Fruit fly (Drosophila melanogaster) whole organism, embryonic: Measurements from ENCODE around the gene loj.

Source experiments
- Adf1 ChIP-seq: fragments of 200-800 bp; sonication (Bioruptor generic); IDR thresholded peaks from 2 replicates; pipeline ENCODE4 v1.3.6; 2022; ENCODE audit warnings: missing biosample characterization, missing genetic modification characterization
- Aef1 ChIP-seq: fragments of 200-800 bp; sonication (Bioruptor generic); IDR thresholded peaks from 3 replicates; pipeline ENCODE4 v1.3.6; 2022; ENCODE audit warnings: missing biosample characterization, missing genetic modification characterization
- CG10366 ChIP-seq: fragments of 200-800 bp; sonication (Bioruptor generic); IDR thresholded peaks from 2 replicates; pipeline ENCODE4 v1.3.6; 2022; ENCODE audit warnings: missing biosample characterization, missing genetic modification characterization
- CG11085 ChIP-seq: fragments of 200-800 bp; sonication (Bioruptor generic); IDR thresholded peaks from 2 replicates; pipeline ENCODE4 v1.3.6; 2022; ENCODE audit warnings: missing biosample characterization, missing genetic modification characterization
- CG11723 ChIP-seq: fragments of 200-800 bp; sonication (Bioruptor generic); optimal IDR thresholded peaks from 2 replicates; lab custom pipeline; 2017; ENCODE audit warnings: missing biosample characterization, mild to moderate bottlenecking, missing genetic modification characterization
- CG13894 ChIP-seq: fragments of 200-800 bp; sonication (Bioruptor generic); optimal IDR thresholded peaks from 3 replicates; lab custom pipeline; 2018; ENCODE audit warnings: missing biosample characterization, mild to moderate bottlenecking, missing genetic modification characterization, moderate library complexity
- CG15514 ChIP-seq: fragments of 200-800 bp; sonication (Bioruptor generic); optimal IDR thresholded peaks from 3 replicates; lab custom pipeline; 2017; ENCODE audit warnings: missing biosample characterization, missing genetic modification characterization, mild to moderate bottlenecking, moderate library complexity, missing genetic modification reagents
- CG16813 ChIP-seq: fragments of 200-800 bp; sonication (Bioruptor generic); IDR thresholded peaks from 3 replicates; pipeline ENCODE4 v1.3.6; 2022; ENCODE audit warnings: missing biosample characterization, missing genetic modification characterization; ENCODE audit not compliant: partially characterized antibody
- CG16815 ChIP-seq: fragments of 200-800 bp; sonication (Bioruptor generic); optimal IDR thresholded peaks from 3 replicates; lab custom pipeline; 2017; ENCODE audit warnings: missing biosample characterization, mild to moderate bottlenecking, missing genetic modification characterization
- CG18619 ChIP-seq: fragments of 200-800 bp; sonication (Bioruptor generic); optimal IDR thresholded peaks from 3 replicates; lab custom pipeline; 2017; ENCODE audit warnings: missing biosample characterization, mild to moderate bottlenecking, missing genetic modification characterization
- CG2116 ChIP-seq: fragments of 200-800 bp; sonication (Bioruptor generic); optimal IDR thresholded peaks from 3 replicates; lab custom pipeline; 2018; ENCODE audit warnings: missing biosample characterization, mild to moderate bottlenecking, missing genetic modification characterization
- CG2889 ChIP-seq: fragments of 200-800 bp; sonication (Bioruptor generic); IDR thresholded peaks from 3 replicates; pipeline ENCODE4 v1.3.6; 2022; ENCODE audit warnings: missing biosample characterization, missing genetic modification characterization
- CG3847 ChIP-seq: fragments of 200-800 bp; sonication (Bioruptor generic); IDR thresholded peaks from 2 replicates; pipeline ENCODE4 v1.3.6; 2022; ENCODE audit warnings: missing biosample characterization, missing genetic modification characterization
- CG4328 ChIP-seq: fragments of 200-800 bp; sonication (Bioruptor generic); optimal IDR thresholded peaks from 3 replicates; lab custom pipeline; 2017; ENCODE audit warnings: missing biosample characterization, missing genetic modification reagents, missing genetic modification characterization
- CG4854 ChIP-seq: fragments of 200-800 bp; sonication (Bioruptor generic); optimal IDR thresholded peaks from 2 replicates; lab custom pipeline; 2016; ENCODE audit warnings: missing biosample characterization, missing genetic modification characterization, inconsistent platforms
- CG6791 ChIP-seq: fragments of 200-800 bp; sonication (Bioruptor generic); IDR thresholded peaks from 3 replicates; pipeline ENCODE4 v1.3.6; 2022; ENCODE audit warnings: missing biosample characterization, missing genetic modification characterization; ENCODE audit not compliant: partially characterized antibody
- CG9876 ChIP-seq: fragments of 200-800 bp; sonication (Bioruptor generic); optimal IDR thresholded peaks from 2 replicates; lab custom pipeline; 2016; ENCODE audit warnings: missing biosample characterization, missing genetic modification characterization
- D ChIP-seq, 2 experiments: fragments of 200-800 bp in 1 of 2; fragments of >200 bp in 1 of 2; sonication (Bioruptor generic) in 1 of 2; optimal IDR thresholded peaks; 2 replicates in 1 of 2; 3 replicates in 1 of 2; lab custom pipeline; 2017; ENCODE audit warnings: mild to moderate bottlenecking in 1 of 2, missing biosample characterization in 1 of 2, missing genetic modification characterization in 1 of 2, missing genetic modification reagents in 1 of 2
- Dbx ChIP-seq: fragments of 200-800 bp; sonication (Bioruptor generic); IDR thresholded peaks from 3 replicates; pipeline ENCODE4 v1.3.6; 2022; ENCODE audit warnings: missing biosample characterization, missing genetic modification characterization
- Deaf1 ChIP-seq: fragments of 200-800 bp; optimal IDR thresholded peaks from 3 replicates; lab custom pipeline; 2019; ENCODE audit warnings: missing biosample characterization, mild to moderate bottlenecking, missing genetic modification characterization, moderate library complexity
- Hand ChIP-seq: fragments of 200-800 bp; sonication (Bioruptor generic); optimal IDR thresholded peaks from 2 replicates; lab custom pipeline; 2017; ENCODE audit warnings: mild to moderate bottlenecking, missing biosample characterization, missing genetic modification reagents, missing genetic modification characterization
- Hmr ChIP-seq: fragments of 200-800 bp; sonication (Bioruptor generic); optimal IDR thresholded peaks from 3 replicates; lab custom pipeline; 2017; ENCODE audit warnings: mild to moderate bottlenecking, missing biosample characterization, missing genetic modification reagents, missing genetic modification characterization
- Hsf ChIP-seq: fragments of 200-800 bp; sonication (Bioruptor generic); optimal IDR thresholded peaks from 3 replicates; lab custom pipeline; 2016; ENCODE audit warnings: missing biosample characterization, missing genetic modification characterization
- Mad ChIP-seq: fragments of 200-800 bp; sonication (Bioruptor generic); optimal IDR thresholded peaks from 2 replicates; lab custom pipeline; 2016; ENCODE audit warnings: missing biosample characterization, missing genetic modification characterization
- Med ChIP-seq: fragments of 200-800 bp; sonication (Bioruptor generic); peaks from one replicate; lab custom pipeline; 2016; ENCODE audit warnings: missing biosample characterization, missing genetic modification characterization, mild to moderate bottlenecking, inconsistent platforms, moderate library complexity
- Meics ChIP-seq: fragments of 200-800 bp; sonication (Bioruptor generic); optimal IDR thresholded peaks from 2 replicates; lab custom pipeline; 2017; ENCODE audit warnings: missing biosample characterization, mild to moderate bottlenecking, missing genetic modification characterization
- Nf-YA ChIP-seq: fragments of 200-800 bp; sonication (Bioruptor generic); IDR thresholded peaks from 2 replicates; pipeline ENCODE4 v1.3.6; 2022; ENCODE audit warnings: missing biosample characterization, missing genetic modification characterization
- Oaz ChIP-seq: fragments of 200-800 bp; sonication (Bioruptor generic); IDR thresholded peaks from 2 replicates; pipeline ENCODE4 v1.3.6; 2022; ENCODE audit warnings: missing biosample characterization, missing genetic modification characterization
- Pdp1 ChIP-seq, 2 experiments: fragments of 200-800 bp; sonication (Bioruptor generic); optimal IDR thresholded peaks; 3 replicates each; lab custom pipeline; 2016; ENCODE audit warnings: missing biosample characterization in 2 of 2, missing genetic modification characterization in 2 of 2, mild to moderate bottlenecking in 1 of 2, moderate library complexity in 1 of 2
- Sox100B ChIP-seq: fragments of 200-800 bp; sonication (Bioruptor generic); optimal IDR thresholded peaks from 3 replicates; lab custom pipeline; 2018; ENCODE audit warnings: missing biosample characterization, mild to moderate bottlenecking, missing genetic modification characterization
- Ssrp ChIP-seq: fragments of 200-800 bp; sonication (Bioruptor generic); optimal IDR thresholded peaks from 2 replicates; lab custom pipeline; 2018; ENCODE audit warnings: missing biosample characterization, mild to moderate bottlenecking, missing genetic modification characterization, moderate library complexity
- az2 ChIP-seq: fragments of 200-800 bp; sonication (Bioruptor generic); optimal IDR thresholded peaks from 3 replicates; lab custom pipeline; 2016; ENCODE audit warnings: missing biosample characterization, missing genetic modification characterization
- chinmo ChIP-seq: fragments of 200-800 bp; sonication (Bioruptor generic); IDR thresholded peaks from 4 replicates; pipeline ENCODE4 v1.3.6; 2022; ENCODE audit warnings: missing biosample characterization, missing genetic modification characterization; ENCODE audit not compliant: partially characterized antibody
- dati ChIP-seq: fragments of 200-800 bp; sonication (Bioruptor generic); IDR thresholded peaks from 2 replicates; pipeline ENCODE4 v1.3.6; 2022; ENCODE audit warnings: missing biosample characterization, missing genetic modification characterization
- gcm2 ChIP-seq: fragments of 200-800 bp; sonication (Bioruptor generic); optimal IDR thresholded peaks from 2 replicates; lab custom pipeline; 2016; ENCODE audit warnings: missing biosample characterization, missing genetic modification characterization
- grn ChIP-seq: fragments of 200-800 bp; sonication (Bioruptor generic); optimal IDR thresholded peaks from 3 replicates; lab custom pipeline; 2017; ENCODE audit warnings: missing biosample characterization, missing genetic modification characterization
- gt ChIP-seq: fragments of 200-800 bp; sonication (Bioruptor generic); IDR thresholded peaks from 2 replicates; pipeline ENCODE4 v1.3.6; 2022; ENCODE audit warnings: missing biosample characterization, missing genetic modification characterization
- her ChIP-seq: fragments of 200-800 bp; sonication (Bioruptor generic); optimal IDR thresholded peaks from 2 replicates; lab custom pipeline; 2016; ENCODE audit warnings: missing biosample characterization, missing genetic modification characterization
- luna ChIP-seq: fragments of 200-800 bp; sonication (Bioruptor generic); optimal IDR thresholded peaks from 2 replicates; lab custom pipeline; 2016; ENCODE audit warnings: missing biosample characterization, missing genetic modification characterization
- mld ChIP-seq: fragments of 200-800 bp; sonication (Bioruptor generic); IDR thresholded peaks from 3 replicates; pipeline ENCODE4 v1.3.6; 2022; ENCODE audit warnings: missing biosample characterization, missing genetic modification characterization; ENCODE audit not compliant: partially characterized antibody
- org-1 ChIP-seq: fragments of 200-800 bp; sonication (Bioruptor generic); optimal IDR thresholded peaks from 2 replicates; lab custom pipeline; 2017; ENCODE audit warnings: missing biosample characterization, missing genetic modification characterization
- pros ChIP-seq: fragments of 200-800 bp; sonication (Bioruptor generic); optimal IDR thresholded peaks from 3 replicates; lab custom pipeline; 2019; ENCODE audit warnings: missing biosample characterization, mild to moderate bottlenecking, missing genetic modification characterization, moderate library complexity
- sens-2 ChIP-seq: fragments of 200-800 bp; sonication (Bioruptor generic); IDR thresholded peaks from 2 replicates; pipeline ENCODE4 v1.3.6; 2022; ENCODE audit warnings: missing biosample characterization, missing genetic modification characterization
- seq ChIP-seq: fragments of 200-800 bp; sonication (Bioruptor generic); IDR thresholded peaks from 2 replicates; pipeline ENCODE4 v1.3.6; 2022; ENCODE audit warnings: missing biosample characterization, missing genetic modification characterization
- sr ChIP-seq: fragments of 200-800 bp; sonication (Bioruptor generic); IDR thresholded peaks from 3 replicates; pipeline ENCODE4 v1.3.6; 2022; ENCODE audit warnings: missing biosample characterization, missing genetic modification characterization
- ttk ChIP-seq: fragments of 200-800 bp; sonication (Bioruptor generic); IDR thresholded peaks from 2 replicates; pipeline ENCODE4 v2.1.2; 2022; ENCODE audit warnings: missing biosample characterization, missing genetic modification characterization
- tup ChIP-seq: fragments of 200-800 bp; sonication (Bioruptor generic); optimal IDR thresholded peaks from 2 replicates; lab custom pipeline; 2016; ENCODE audit warnings: missing biosample characterization, mild to moderate bottlenecking, missing genetic modification characterization, moderate library complexity
- usp ChIP-seq: fragments of >200 bp; optimal IDR thresholded peaks from 2 replicates; lab custom pipeline; 2017; ENCODE audit warnings: missing biosample characterization, missing genetic modification characterization
- yki ChIP-seq: fragments of >200 bp; optimal IDR thresholded peaks from 3 replicates; lab custom pipeline; 2018
- zen ChIP-seq: fragments of 200-800 bp; sonication (Bioruptor generic); optimal IDR thresholded peaks from 3 replicates; lab custom pipeline; 2018; ENCODE audit warnings: missing biosample characterization, mild to moderate bottlenecking, missing genetic modification characterization, moderate library complexity

Gene loj

dm6 chr3L:6059062-6059708 is 35.6 kb upstream of the loj start, which contains the start of gene CG6592 (continued):
- TF ChIP-seq mld: no peak
- TF ChIP-seq Mad (GFP tag; lab: Kevin White, UChicago): peak; percentile 45
- peak; percentile 17 for TF ChIP-seq az2 (GFP tag; lab: Kevin White, UChicago)
- TF ChIP-seq Ssrp (tag; lab: Kevin White, UChicago): peak; percentile 20
- no peak for TF ChIP-seq CG2889
- TF ChIP-seq Hand (GFP tag; lab: Kevin White, UChicago): no peak
- TF ChIP-seq CG11085 (GFP tag; lab: Robert Waterston, UW): 0 out of 2 replicates have a peak, but pooled peaks have one; percentile 25
- no peak for TF ChIP-seq Sox100B (GFP tag; lab: Kevin White, UChicago)
- TF ChIP-seq CG13894: no peak
- peak; percentile 44 for TF ChIP-seq CG18619 (GFP tag; lab: Kevin White, UChicago)
- TF ChIP-seq Adf1 (GFP tag; lab: Robert Waterston, UW): no peak
- TF ChIP-seq Meics: no peak
- TF ChIP-seq Dbx (GFP tag; lab: Robert Waterston, UW): no peak
- TF ChIP-seq CG3847 (GFP tag; lab: Robert Waterston, UW): no peak
- no peak for TF ChIP-seq gcm2 (GFP tag; lab: Kevin White, UChicago)
- TF ChIP-seq CG2116 (GFP tag; lab: Kevin White, UChicago): peak; percentile 31
- TF ChIP-seq luna (GFP tag; lab: Kevin White, UChicago): no peak
- peak; percentile 79 for TF ChIP-seq CG16815 (GFP tag; lab: Kevin White, UChicago)
- no peak for TF ChIP-seq Deaf1 (tag; lab: Kevin White, UChicago)
- no peak for TF ChIP-seq D (optimal IDR thresholded peaks at IDR 0.05; lab: Kevin White, UChicago)
- no peak for TF ChIP-seq D (GFP tag; optimal IDR thresholded peaks at IDR 0.05; lab: Kevin White, UChicago)
- TF ChIP-seq Nf-YA: no peak
- peak; percentile 67 for TF ChIP-seq Hsf (GFP tag; lab: Kevin White, UChicago)
- no peak for TF ChIP-seq sr
- 0 out of 3 replicates have a peak, but pooled peaks have one; percentile 32 for TF ChIP-seq CG16813
- TF ChIP-seq CG9876: peak; percentile 77
- no peak for TF ChIP-seq grn (GFP tag; lab: Kevin White, UChicago)
- no peak for TF ChIP-seq sens-2 (GFP tag; lab: Robert Waterston, UW)
- peak; percentile 32 for TF ChIP-seq org-1
- no peak for TF ChIP-seq chinmo (GFP tag; lab: Robert Waterston, UW)
- no peak for TF ChIP-seq pros
- TF ChIP-seq yki: no peak
- no peak for TF ChIP-seq gt (GFP tag; lab: Robert Waterston, UW)
- TF ChIP-seq usp (GFP tag; lab: Kevin White, UChicago): no peak
- no peak for TF ChIP-seq ttk (GFP tag; lab: Robert Waterston, UW)
- TF ChIP-seq CG15514 (GFP tag; lab: Kevin White, UChicago): no peak
- 0 out of 2 replicates have a peak, but pooled peaks have one; percentile 34 for TF ChIP-seq dati
- peak; percentile 90 for TF ChIP-seq Med (GFP tag; lab: Kevin White, UChicago)
- TF ChIP-seq her: peak; percentile 14
- no peak for TF ChIP-seq CG4328 (GFP tag; lab: Kevin White, UChicago)
- TF ChIP-seq CG4854 (GFP tag; lab: Kevin White, UChicago): no peak
- no peak for TF ChIP-seq Hmr (GFP tag; lab: Kevin White, UChicago)
- TF ChIP-seq Aef1 (GFP tag; lab: Robert Waterston, UW): no peak
- peak; percentile 11 for TF ChIP-seq CG11723 (GFP tag; lab: Kevin White, UChicago)
- TF ChIP-seq tup: no peak
- TF ChIP-seq CG6791 (GFP tag; lab: Robert Waterston, UW): no peak
- peak; percentile 80 for TF ChIP-seq zen
- no peak for TF ChIP-seq seq (GFP tag; lab: Robert Waterston, UW)
- peak in 1 of 2 experiments; percentile 8 for TF ChIP-seq Pdp1 (GFP tag; optimal IDR thresholded peaks at IDR 0.05; lab: Kevin White, UChicago)
- TF ChIP-seq CG10366 (GFP tag; lab: Robert Waterston, UW): peak; percentile 36; the same call in 1 of the 2 replicates
- TF ChIP-seq Oaz: no peak
